Fruit fly (Drosophila melanogaster) whole organism, prepupa: Measurements from ENCODE around the gene rst.

ENCODE experiments used
- Blimp-1 ChIP-seq: fragments of 200-800 bp; sonication (Bioruptor generic); optimal IDR thresholded peaks from 3 replicates; lab custom pipeline; 2017; ENCODE audit warnings: missing biosample characterization, missing genetic modification characterization, mild to moderate bottlenecking, moderate library complexity, missing genetic modification reagents
- CG10631 ChIP-seq: fragments of 200-800 bp; sonication (Bioruptor generic); optimal IDR thresholded peaks from 2 replicates; lab custom pipeline; 2016; ENCODE audit warnings: missing biosample characterization, missing genetic modification characterization
- CG10669 ChIP-seq: fragments of 200-800 bp; sonication (Bioruptor generic); optimal IDR thresholded peaks from 3 replicates; lab custom pipeline; 2018; ENCODE audit warnings: missing biosample characterization, mild to moderate bottlenecking, missing genetic modification characterization, moderate library complexity
- CG11294 ChIP-seq: fragments of 200-800 bp; sonication (Bioruptor generic); IDR thresholded peaks from 2 replicates; pipeline ENCODE4 v1.3.6; 2022; ENCODE audit warnings: missing biosample characterization, missing genetic modification characterization
- CG11762 ChIP-seq: fragments of 200-800 bp; sonication (Bioruptor generic); optimal IDR thresholded peaks from 3 replicates; lab custom pipeline; 2016; ENCODE audit warnings: missing biosample characterization, missing genetic modification characterization; ENCODE audit not compliant: insufficient read depth
- CG11902 ChIP-seq: fragments of 200-800 bp; sonication (Bioruptor generic); optimal IDR thresholded peaks from 3 replicates; lab custom pipeline; 2016; ENCODE audit warnings: missing biosample characterization, missing genetic modification characterization
- CG15336 ChIP-seq: fragments of 200-800 bp; sonication (Bioruptor generic); IDR thresholded peaks from 2 replicates; pipeline ENCODE4 v1.3.6; 2022; ENCODE audit warnings: missing biosample characterization, missing genetic modification characterization
- CG16779 ChIP-seq: fragments of 200-800 bp; sonication (Bioruptor generic); optimal IDR thresholded peaks from 3 replicates; lab custom pipeline; 2017; ENCODE audit warnings: missing biosample characterization, mild to moderate bottlenecking, missing genetic modification characterization
- CG3032 ChIP-seq: fragments of 200-800 bp; optimal IDR thresholded peaks from 2 replicates; lab custom pipeline; 2019; ENCODE audit warnings: missing biosample characterization, mild to moderate bottlenecking, missing genetic modification characterization, moderate library complexity
- CG31627 ChIP-seq: fragments of 200-800 bp; sonication (Bioruptor generic); optimal IDR thresholded peaks from 3 replicates; lab custom pipeline; 2016; ENCODE audit warnings: missing biosample characterization, missing genetic modification characterization
- CG34406 ChIP-seq: fragments of 200-800 bp; sonication (Bioruptor generic); optimal IDR thresholded peaks from 3 replicates; lab custom pipeline; 2016; ENCODE audit warnings: missing biosample characterization, missing genetic modification characterization
- CG3919 ChIP-seq: fragments of 200-800 bp; sonication (Bioruptor generic); optimal IDR thresholded peaks from 3 replicates; lab custom pipeline; 2016; ENCODE audit warnings: missing biosample characterization, missing genetic modification characterization
- CG6163 ChIP-seq: fragments of 200-800 bp; sonication (Bioruptor generic); IDR thresholded peaks from 3 replicates; pipeline ENCODE4 v1.3.6; 2022; ENCODE audit warnings: missing biosample characterization, missing genetic modification characterization
- CG6792 ChIP-seq: fragments of 200-800 bp; sonication (Bioruptor generic); optimal IDR thresholded peaks from 3 replicates; lab custom pipeline; 2016; ENCODE audit warnings: missing biosample characterization, missing genetic modification characterization
- CG6808 ChIP-seq: fragments of 200-800 bp; sonication (Bioruptor generic); optimal IDR thresholded peaks from 3 replicates; lab custom pipeline; 2017; ENCODE audit warnings: missing biosample characterization, missing genetic modification characterization, mild to moderate bottlenecking, moderate library complexity, missing genetic modification reagents
- CG6854 ChIP-seq: fragments of 200-800 bp; sonication (Bioruptor generic); optimal IDR thresholded peaks from 2 replicates; lab custom pipeline; 2017; ENCODE audit warnings: missing biosample characterization, mild to moderate bottlenecking, missing genetic modification characterization
- CG7368 ChIP-seq: fragments of 200-800 bp; sonication (Bioruptor generic); optimal IDR thresholded peaks from 3 replicates; lab custom pipeline; 2016; ENCODE audit warnings: missing biosample characterization, missing genetic modification characterization
- CG8119 ChIP-seq: fragments of 200-800 bp; sonication (Bioruptor generic); IDR thresholded peaks from 3 replicates; pipeline ENCODE4 v1.3.6; 2022; ENCODE audit warnings: missing biosample characterization, missing genetic modification characterization
- CG8319 ChIP-seq: fragments of 200-800 bp; sonication (Bioruptor generic); optimal IDR thresholded peaks from 3 replicates; lab custom pipeline; 2016; ENCODE audit warnings: missing biosample characterization, missing genetic modification characterization
- CG8632 ChIP-seq: fragments of 200-800 bp; sonication (Bioruptor generic); optimal IDR thresholded peaks from 3 replicates; lab custom pipeline; 2016; ENCODE audit warnings: missing biosample characterization, missing genetic modification characterization
- CG9139 ChIP-seq: fragments of 200-800 bp; sonication (Bioruptor generic); optimal IDR thresholded peaks from 3 replicates; lab custom pipeline; 2017; ENCODE audit warnings: missing biosample characterization, mild to moderate bottlenecking, missing genetic modification characterization
- Eip75B ChIP-seq: fragments of 200-800 bp; sonication (Bioruptor generic); optimal IDR thresholded peaks from 3 replicates; lab custom pipeline; 2016; ENCODE audit warnings: missing biosample characterization, missing genetic modification characterization
- Eip78C ChIP-seq: fragments of 200-800 bp; sonication (Bioruptor generic); peaks from one replicate; lab custom pipeline; 2016; ENCODE audit warnings: missing biosample characterization, missing genetic modification characterization
- Ets21C ChIP-seq: fragments of 200-800 bp; sonication (Bioruptor generic); optimal IDR thresholded peaks from 3 replicates; lab custom pipeline; 2016; ENCODE audit warnings: missing biosample characterization, missing genetic modification characterization
- Ets96B ChIP-seq: fragments of 200-800 bp; optimal IDR thresholded peaks from 2 replicates; lab custom pipeline; 2019; ENCODE audit warnings: missing biosample characterization, mild to moderate bottlenecking, missing genetic modification characterization, moderate library complexity
- Gug ChIP-seq: fragments of 200-800 bp; sonication (Bioruptor generic); IDR thresholded peaks from 2 replicates; pipeline ENCODE4 v1.3.6; 2022; ENCODE audit warnings: missing biosample characterization, missing genetic modification characterization
- Hr38 ChIP-seq: sonication (Bioruptor generic); optimal IDR thresholded peaks from 2 replicates; lab custom pipeline; 2016; ENCODE audit warnings: missing biosample characterization, missing genetic modification characterization
- Hr4 ChIP-seq: fragments of 200-800 bp; sonication (Bioruptor generic); optimal IDR thresholded peaks from 3 replicates; lab custom pipeline; 2016; ENCODE audit warnings: missing biosample characterization, missing genetic modification characterization
- Lpt ChIP-seq: fragments of 200-800 bp; sonication (Bioruptor generic); optimal IDR thresholded peaks from 3 replicates; lab custom pipeline; 2016; ENCODE audit warnings: missing biosample characterization, missing genetic modification characterization
- Met ChIP-seq: fragments of 200-800 bp; sonication (Bioruptor generic); optimal IDR thresholded peaks from 3 replicates; lab custom pipeline; 2016; ENCODE audit warnings: missing biosample characterization, missing genetic modification characterization
- OdsH ChIP-seq: fragments of 200-800 bp; sonication (Bioruptor generic); optimal IDR thresholded peaks from 3 replicates; lab custom pipeline; 2016; ENCODE audit warnings: missing biosample characterization, missing genetic modification characterization
- Smox ChIP-seq: fragments of 200-800 bp; sonication (Bioruptor generic); optimal IDR thresholded peaks from 3 replicates; lab custom pipeline; 2016; ENCODE audit warnings: missing biosample characterization, missing genetic modification characterization
- Sox102F ChIP-seq: fragments of 200-800 bp; sonication (Bioruptor generic); optimal IDR thresholded peaks from 2 replicates; lab custom pipeline; 2016; ENCODE audit warnings: missing biosample characterization, mild to moderate bottlenecking, missing genetic modification characterization
- Sox14 ChIP-seq: fragments of 200-800 bp; sonication (Bioruptor generic); optimal IDR thresholded peaks from 3 replicates; lab custom pipeline; 2016; ENCODE audit warnings: missing biosample characterization, missing genetic modification characterization
- achi ChIP-seq: fragments of 200-800 bp; sonication (Bioruptor generic); optimal IDR thresholded peaks from 3 replicates; lab custom pipeline; 2016; ENCODE audit warnings: missing biosample characterization, missing genetic modification characterization
- acj6 ChIP-seq: fragments of 200-800 bp; sonication (Bioruptor generic); optimal IDR thresholded peaks from 3 replicates; lab custom pipeline; 2016; ENCODE audit warnings: missing biosample characterization, missing genetic modification characterization
- cyc ChIP-seq: fragments of 200-800 bp; sonication (Bioruptor generic); optimal IDR thresholded peaks from 3 replicates; lab custom pipeline; 2016; ENCODE audit warnings: missing biosample characterization, missing genetic modification characterization
- dac ChIP-seq: fragments of 200-800 bp; sonication (Bioruptor generic); optimal IDR thresholded peaks from 2 replicates; lab custom pipeline; 2017; ENCODE audit warnings: missing biosample characterization, mild to moderate bottlenecking, missing genetic modification characterization
- dsx ChIP-seq: fragments of 200-800 bp; optimal IDR thresholded peaks from 3 replicates; lab custom pipeline; 2019; ENCODE audit warnings: missing biosample characterization, mild to moderate bottlenecking, missing genetic modification characterization, moderate library complexity; ENCODE audit not compliant: poor library complexity, severe bottlenecking
- eg ChIP-seq: fragments of 200-800 bp; sonication (Bioruptor generic); IDR thresholded peaks from 3 replicates; pipeline ENCODE4 v1.3.6; 2022; ENCODE audit warnings: missing biosample characterization, missing genetic modification characterization
- esn ChIP-seq: fragments of 200-800 bp; sonication (Bioruptor generic); optimal IDR thresholded peaks from 2 replicates; lab custom pipeline; 2016; ENCODE audit warnings: missing biosample characterization, mild to moderate bottlenecking, missing genetic modification characterization, moderate library complexity
- fkh ChIP-seq: fragments of 200-800 bp; sonication (Bioruptor generic); optimal IDR thresholded peaks from 3 replicates; lab custom pipeline; 2017; ENCODE audit warnings: missing biosample characterization, mild to moderate bottlenecking, missing genetic modification characterization, moderate library complexity
- lz ChIP-seq: fragments of 200-800 bp; sonication (Bioruptor generic); optimal IDR thresholded peaks from 3 replicates; lab custom pipeline; 2016; ENCODE audit warnings: missing biosample characterization, missing genetic modification characterization
- net ChIP-seq: fragments of 200-800 bp; sonication (Bioruptor generic); optimal IDR thresholded peaks from 3 replicates; lab custom pipeline; 2016; ENCODE audit warnings: missing biosample characterization, missing genetic modification characterization
- pdm3 ChIP-seq: fragments of 200-800 bp; sonication (Bioruptor generic); optimal IDR thresholded peaks from 3 replicates; lab custom pipeline; 2016; ENCODE audit warnings: missing biosample characterization, missing genetic modification characterization
- spab ChIP-seq: fragments of 200-800 bp; sonication (Bioruptor generic); optimal IDR thresholded peaks from 2 replicates; lab custom pipeline; 2017; ENCODE audit warnings: missing biosample characterization, mild to moderate bottlenecking, missing genetic modification characterization, missing genetic modification reagents
- topi ChIP-seq: fragments of 200-800 bp; sonication (Bioruptor generic); optimal IDR thresholded peaks from 3 replicates; lab custom pipeline; 2016; ENCODE audit warnings: missing biosample characterization, missing genetic modification characterization
- vri ChIP-seq: fragments of 200-800 bp; sonication (Bioruptor generic); optimal IDR thresholded peaks from 3 replicates; lab custom pipeline; 2016; ENCODE audit warnings: missing biosample characterization, mild to moderate bottlenecking, missing genetic modification characterization

The rst gene

DNA sequence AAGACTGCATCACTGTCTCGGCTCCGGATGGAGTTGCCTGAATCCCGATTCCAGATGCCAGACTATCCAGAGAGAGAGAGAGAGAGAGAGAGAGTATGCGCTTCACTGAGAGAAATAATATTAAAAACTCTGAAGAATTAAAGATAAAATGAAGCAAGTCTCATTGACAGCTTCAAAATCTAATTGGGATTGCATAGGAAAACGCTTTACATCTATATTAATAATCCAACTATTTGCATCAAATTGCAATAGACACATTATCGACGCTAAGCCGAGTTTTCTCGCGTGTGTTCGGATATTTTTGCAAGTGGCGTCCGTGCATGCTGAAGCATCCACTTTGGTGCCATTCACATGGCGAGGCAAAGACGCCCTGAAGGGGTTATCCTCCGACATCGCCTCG is 36.4 kb upstream of the rst start (continued):
- TF ChIP-seq CG3032 (tag; lab: Kevin White, UChicago) (peak; percentile 53), Smox (GFP tag; lab: Kevin White, UChicago) (peak; percentile 42), CG8119 (GFP tag; lab: Robert Waterston, UW) (0 out of 3 replicates have a peak, but pooled peaks have one; percentile 23), CG31627 (GFP tag; lab: Kevin White, UChicago) (peak; percentile 22), CG11902 (GFP tag; lab: Kevin White, UChicago) (peak; percentile 21), achi (peak; percentile 38), Blimp-1 (no peak), Hr38 (GFP tag; lab: Kevin White, UChicago) (no peak), Hr4 (GFP tag; lab: Kevin White, UChicago) (no peak), CG9139 (no peak), esn (GFP tag; lab: Kevin White, UChicago) (peak; percentile 42), CG6792 (GFP tag; lab: Kevin White, UChicago) (peak; percentile 48), CG6808 (GFP tag; lab: Kevin White, UChicago) (peak; percentile 30), CG10631 (GFP tag; lab: Kevin White, UChicago) (peak; percentile 55), lz (GFP tag; lab: Kevin White, UChicago) (peak; percentile 59), Sox14 (peak; percentile 24), CG34406 (GFP tag; lab: Kevin White, UChicago) (peak; percentile 14), Lpt (GFP tag; lab: Kevin White, UChicago) (no peak), CG11762 (GFP tag; lab: Kevin White, UChicago) (peak; percentile 35), dsx (peak; percentile 40), dac (GFP tag; lab: Kevin White, UChicago) (no peak), Eip78C (GFP tag; lab: Kevin White, UChicago) (peak; percentile 79)

DNA sequence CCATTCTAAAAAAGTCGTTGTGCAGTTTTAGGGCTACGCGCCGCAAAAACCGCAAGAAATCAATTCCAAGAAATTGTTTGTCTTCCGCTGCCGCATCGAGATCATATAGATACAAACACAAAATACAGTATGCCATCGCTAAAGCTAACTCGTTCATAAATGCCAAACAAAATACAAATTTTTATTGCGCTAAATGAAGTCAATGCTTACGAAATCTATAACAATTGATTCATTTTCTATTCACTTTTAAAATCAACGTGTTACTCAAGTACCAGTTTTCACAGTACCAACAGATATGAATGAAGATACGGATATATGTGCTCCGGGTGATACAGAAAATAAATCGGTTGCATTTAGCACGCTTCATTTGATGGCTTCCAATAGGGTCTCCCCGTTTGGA is 34.1 kb upstream of the rst start:
- TF ChIP-seq CG6854 (no peak), cyc (GFP tag; lab: Kevin White, UChicago) (peak; percentile 8), CG31627 (GFP tag; lab: Kevin White, UChicago) (no peak), Met (GFP tag; lab: Kevin White, UChicago) (peak; percentile 12), CG10669 (GFP tag; lab: Kevin White, UChicago) (peak; percentile 37), CG6792 (GFP tag; lab: Kevin White, UChicago) (peak; percentile 30), pdm3 (GFP tag; lab: Kevin White, UChicago) (peak; percentile 53), CG7368 (GFP tag; lab: Kevin White, UChicago) (no peak), dac (GFP tag; lab: Kevin White, UChicago) (no peak), CG15336 (GFP tag; lab: Robert Waterston, UW) (peak; percentile 32; the same call in 1 of the 2 replicates), topi (no peak), Smox (GFP tag; lab: Kevin White, UChicago) (no peak), Ets21C (GFP tag; lab: Kevin White, UChicago) (no peak), net (GFP tag; lab: Kevin White, UChicago) (peak; percentile 5), spab (GFP tag; lab: Kevin White, UChicago) (no peak), esn (GFP tag; lab: Kevin White, UChicago) (no peak), CG6163 (GFP tag; lab: Robert Waterston, UW) (peak; percentile 65; the same call in 2 of the 3 replicates), lz (GFP tag; lab: Kevin White, UChicago) (peak; percentile 8), acj6 (GFP tag; lab: Kevin White, UChicago) (peak; percentile 54), fkh (GFP tag; lab: Kevin White, UChicago) (no peak), Ets96B (tag; lab: Kevin White, UChicago) (peak; percentile 44), OdsH (GFP tag; lab: Kevin White, UChicago) (peak; percentile 35), Eip75B (peak; percentile 43), CG11294 (GFP tag; lab: Robert Waterston, UW) (no peak), CG8632 (GFP tag; lab: Kevin White, UChicago) (no peak), Blimp-1 (no peak), eg (GFP tag; lab: Robert Waterston, UW) (0 out of 3 replicates have a peak, but pooled peaks have one; percentile 47), CG11762 (GFP tag; lab: Kevin White, UChicago) (no peak), Sox14 (peak; percentile 36), Gug (GFP tag; lab: Robert Waterston, UW) (peak; percentile 21; the same call in 1 of the 2 replicates), CG3919 (peak; percentile 37), CG16779 (tag; lab: Kevin White, UChicago) (no peak), CG8319 (no peak), CG11902 (GFP tag; lab: Kevin White, UChicago) (no peak), vri (no peak), Sox102F (GFP tag; lab: Kevin White, UChicago) (no peak), CG9139 (no peak), Eip78C (GFP tag; lab: Kevin White, UChicago) (peak; percentile 76), CG3032 (tag; lab: Kevin White, UChicago) (peak; percentile 40), dsx (peak; percentile 33)
